Worm (Caenorhabditis elegans) whole organism, L4 larva: ENCODE measurements around the gene nhr-122.
A peak's percentile ranks its signal among the peaks of the same experiment; 100 is the strongest.

Experiments used
- F10B5.3 ChIP-seq: sonication (generic microtip); optimal IDR thresholded peaks from 2 replicates; lab custom pipeline; 2016; ENCODE audit warnings: mild to moderate bottlenecking, missing genetic modification characterization, missing compliant biosample characterization
- F44E2.7 ChIP-seq: fragments of 200-800 bp; sonication (Bioruptor generic); IDR thresholded peaks from 2 replicates; pipeline ENCODE4 v2.1.2; 2022; ENCODE audit warnings: missing genetic modification characterization, missing compliant biosample characterization
- T20F7.1 ChIP-seq: fragments of 200-800 bp; sonication (Bioruptor generic); optimal IDR thresholded peaks from 2 replicates; lab custom pipeline; 2018; ENCODE audit warnings: mild to moderate bottlenecking, missing genetic modification characterization, missing compliant biosample characterization
- Y105C5A.15 ChIP-seq: fragments of 200-800 bp; sonication (Bioruptor generic); IDR thresholded peaks from 2 replicates; pipeline ENCODE4 v1.3.6; 2022; ENCODE audit warnings: missing genetic modification characterization, missing compliant biosample characterization
- Y5F2A.4 ChIP-seq: fragments of 200-800 bp; sonication (Bioruptor generic); optimal IDR thresholded peaks from 2 replicates; lab custom pipeline; 2018; ENCODE audit warnings: mild to moderate bottlenecking, missing genetic modification characterization, missing compliant biosample characterization
- Y75B8A.6 ChIP-seq: fragments of 200-800 bp; sonication (Bioruptor generic); IDR thresholded peaks from 2 replicates; pipeline ENCODE4 v1.3.6; 2022; ENCODE audit warnings: missing genetic modification reagents, missing genetic modification characterization, missing compliant biosample characterization
- ZK337.2 ChIP-seq: fragments of 200-800 bp; sonication (Bioruptor generic); IDR thresholded peaks from 2 replicates; pipeline ENCODE4 v1.3.6; 2022; ENCODE audit warnings: missing genetic modification reagents, missing genetic modification characterization, missing compliant biosample characterization
- aha-1 ChIP-seq: fragments of 150-350 bp; peaks from one replicate; lab custom pipeline; 2014; ENCODE audit warnings: missing biosample characterization, missing genetic modification characterization
- aly-2 ChIP-seq: sonication (generic microtip); optimal IDR thresholded peaks from 2 replicates; lab custom pipeline; 2018; ENCODE audit warnings: missing biosample characterization, missing genetic modification characterization
- ama-1 ChIP-seq: fragments of 150-350 bp; optimal IDR thresholded peaks from 2 replicates; lab custom pipeline; 2014; ENCODE audit warnings: inconsistent platforms, mixed read lengths
- arid-1 ChIP-seq: fragments of 200-800 bp; sonication (Bioruptor generic); conservative IDR thresholded peaks from 2 replicates; pipeline ENCODE4 v1.3.6; 2022; ENCODE audit warnings: missing genetic modification reagents, missing genetic modification characterization, missing compliant biosample characterization
- ceh-20 ChIP-seq: fragments of 200-800 bp; sonication (Bioruptor generic); IDR thresholded peaks from 2 replicates; pipeline ENCODE4 v1.3.6; 2022; ENCODE audit warnings: missing genetic modification reagents, missing genetic modification characterization, missing compliant biosample characterization
- ceh-28 ChIP-seq: fragments of 150-350 bp; optimal IDR thresholded peaks from 2 replicates; lab custom pipeline; 2014; ENCODE audit warnings: missing biosample characterization, missing genetic modification reagents, missing genetic modification characterization
- ceh-44 ChIP-seq: fragments of 200-800 bp; sonication (Bioruptor generic); IDR thresholded peaks from 2 replicates; pipeline ENCODE4 v1.3.6; 2022; ENCODE audit warnings: missing genetic modification reagents, missing genetic modification characterization, missing compliant biosample characterization
- ceh-62 ChIP-seq: sonication (generic microtip); optimal IDR thresholded peaks from 2 replicates; lab custom pipeline; 2017; ENCODE audit warnings: missing biosample characterization, missing genetic modification characterization
- dmd-6 ChIP-seq: fragments of 200-800 bp; sonication (Bioruptor generic); IDR thresholded peaks from 2 replicates; pipeline ENCODE4 v1.3.6; 2022; ENCODE audit warnings: missing genetic modification reagents, missing genetic modification characterization, missing compliant biosample characterization
- dmd-8 ChIP-seq: fragments of 200-800 bp; sonication (Bioruptor generic); IDR thresholded peaks from 2 replicates; pipeline ENCODE4 v1.3.6; 2022; ENCODE audit warnings: missing genetic modification characterization, missing compliant biosample characterization
- dve-1 ChIP-seq: sonication (generic microtip); optimal IDR thresholded peaks from 2 replicates; lab custom pipeline; 2017; ENCODE audit warnings: antibody characterized with exemption, mild to moderate bottlenecking, missing genetic modification characterization, missing compliant biosample characterization; ENCODE audit not compliant: insufficient read depth
- egl-43 ChIP-seq: fragments of 200-800 bp; sonication (Bioruptor generic); IDR thresholded peaks from 2 replicates; pipeline ENCODE4 v1.3.6; 2022; ENCODE audit warnings: missing genetic modification reagents, missing genetic modification characterization, missing compliant biosample characterization
- fkh-10 ChIP-seq: fragments of 150-350 bp; optimal IDR thresholded peaks from 2 replicates; lab custom pipeline; 2014; ENCODE audit warnings: missing biosample characterization, missing genetic modification reagents, missing genetic modification characterization
- fos-1 ChIP-seq: fragments of 150-350 bp; optimal IDR thresholded peaks from 2 replicates; lab custom pipeline; 2014; ENCODE audit warnings: missing biosample characterization, missing genetic modification characterization
- hif-1 ChIP-seq, 2 experiments: sonication (generic microtip); optimal IDR thresholded peaks; 2 replicates each; lab custom pipeline; 2016 to 2017; ENCODE audit warnings: missing compliant biosample characterization in 2 of 2, missing genetic modification characterization in 2 of 2, missing genetic modification reagents in 2 of 2, missing genotype in 2 of 2, mild to moderate bottlenecking in 1 of 2
- hlh-11 ChIP-seq: fragments of 200-800 bp; sonication (Bioruptor generic); optimal IDR thresholded peaks from 2 replicates; lab custom pipeline; 2018; ENCODE audit warnings: mild to moderate bottlenecking, missing genetic modification characterization, missing compliant biosample characterization
- hlh-30 ChIP-seq: sonication (generic microtip); optimal IDR thresholded peaks from 2 replicates; lab custom pipeline; 2017; ENCODE audit warnings: antibody characterized with exemption, mild to moderate bottlenecking, missing genetic modification characterization, missing compliant biosample characterization; ENCODE audit not compliant: insufficient read depth
- hmg-1.1 ChIP-seq: fragments of 200-800 bp; sonication (Bioruptor generic); IDR thresholded peaks from 2 replicates; pipeline ENCODE4 v1.3.6; 2022; ENCODE audit warnings: missing genetic modification reagents, missing genetic modification characterization, missing compliant biosample characterization
- jun-1 ChIP-seq: fragments of 150-350 bp; optimal IDR thresholded peaks from 2 replicates; lab custom pipeline; 2014; ENCODE audit warnings: missing biosample characterization, missing genetic modification reagents, missing genetic modification characterization
- lin-13 ChIP-seq: fragments of 150-350 bp; optimal IDR thresholded peaks from 2 replicates; lab custom pipeline; 2014; ENCODE audit warnings: missing biosample characterization, missing genetic modification reagents, missing genetic modification characterization
- lin-39 ChIP-seq: fragments of 150-350 bp; optimal IDR thresholded peaks from 2 replicates; lab custom pipeline; 2014; ENCODE audit warnings: missing biosample characterization, missing genetic modification reagents, missing genetic modification characterization
- lsy-2 ChIP-seq, 2 experiments: fragments of 150-350 bp in 1 of 2; sonication (generic microtip) in 1 of 2; optimal IDR thresholded peaks; 2 replicates each; lab custom pipeline; 2014 to 2017; ENCODE audit warnings: missing biosample characterization in 2 of 2, missing genetic modification characterization in 2 of 2
- madf-5 ChIP-seq, 2 experiments: fragments of 200-800 bp; sonication (Bioruptor generic); IDR thresholded peaks; 2 replicates each; pipeline ENCODE4 v1.3.6; 2022; ENCODE audit warnings: missing compliant biosample characterization in 2 of 2, missing genetic modification characterization in 2 of 2
- mep-1 ChIP-seq: fragments of 150-350 bp; sonication (generic microtip); optimal IDR thresholded peaks from 3 replicates; lab custom pipeline; 2014; ENCODE audit warnings: missing biosample characterization, missing genetic modification characterization
- mes-2 ChIP-seq: sonication (generic microtip); optimal IDR thresholded peaks from 2 replicates; lab custom pipeline; 2016; ENCODE audit warnings: missing genotype, mild to moderate bottlenecking, missing genetic modification characterization, missing compliant biosample characterization; ENCODE audit not compliant: poor library complexity, severe bottlenecking
- mxl-2 ChIP-seq: fragments of 200-800 bp; sonication (Bioruptor generic); conservative IDR thresholded peaks from 2 replicates; pipeline ENCODE4 v1.3.6; 2022; ENCODE audit warnings: missing genetic modification reagents, missing genetic modification characterization, missing compliant biosample characterization
- mxl-3 ChIP-seq: fragments of 200-800 bp; sonication (Bioruptor generic); optimal IDR thresholded peaks from 2 replicates; lab custom pipeline; 2018; ENCODE audit warnings: mild to moderate bottlenecking, missing genetic modification characterization, missing compliant biosample characterization
- nhr-11 ChIP-seq: fragments of 150-350 bp; optimal IDR thresholded peaks from 2 replicates; lab custom pipeline; 2014; ENCODE audit warnings: missing biosample characterization, missing genetic modification characterization
- nhr-41 ChIP-seq: fragments of 200-800 bp; sonication (Bioruptor generic); IDR thresholded peaks from 2 replicates; pipeline ENCODE4 v1.3.6; 2022; ENCODE audit warnings: missing genetic modification reagents, missing genetic modification characterization, missing compliant biosample characterization
- nhr-77 ChIP-seq: fragments of 150-350 bp; optimal IDR thresholded peaks from 2 replicates; lab custom pipeline; 2014; ENCODE audit warnings: missing biosample characterization, missing genetic modification characterization
- php-3 ChIP-seq: fragments of 200-800 bp; sonication (Bioruptor generic); IDR thresholded peaks from 2 replicates; pipeline ENCODE4 v1.3.6; 2022; ENCODE audit warnings: missing genetic modification reagents, missing genetic modification characterization, missing compliant biosample characterization
- pqm-1 ChIP-seq: sonication (generic microtip); optimal IDR thresholded peaks from 2 replicates; lab custom pipeline; 2017; ENCODE audit warnings: missing biosample characterization, missing genetic modification characterization
- skn-1 ChIP-seq: fragments of 150-350 bp; optimal IDR thresholded peaks from 2 replicates; lab custom pipeline; 2014; ENCODE audit warnings: missing biosample characterization, missing genetic modification characterization
- spr-1 ChIP-seq: sonication (generic microtip); optimal IDR thresholded peaks from 2 replicates; lab custom pipeline; 2016; ENCODE audit warnings: mild to moderate bottlenecking, missing genetic modification characterization, missing compliant biosample characterization
- spr-3 ChIP-seq: fragments of 200-800 bp; sonication (Bioruptor generic); optimal IDR thresholded peaks from 2 replicates; lab custom pipeline; 2018; ENCODE audit warnings: mild to moderate bottlenecking, missing genetic modification characterization, missing compliant biosample characterization
- tag-97 ChIP-seq: fragments of 200-800 bp; sonication (Bioruptor generic); IDR thresholded peaks from 2 replicates; pipeline ENCODE4 v1.3.6; 2022; ENCODE audit warnings: missing genetic modification characterization, missing compliant biosample characterization
- tra-1 ChIP-seq: fragments of 200-800 bp; sonication (Bioruptor generic); IDR thresholded peaks from 2 replicates; pipeline ENCODE4 v1.3.6; 2022; ENCODE audit warnings: missing genetic modification reagents, missing genetic modification characterization, missing compliant biosample characterization
- unc-130 ChIP-seq: sonication (generic microtip); optimal IDR thresholded peaks from 2 replicates; lab custom pipeline; 2016; ENCODE audit warnings: missing genetic modification reagents, missing genetic modification characterization, missing compliant biosample characterization
- unc-62 ChIP-seq, 3 experiments: fragments of 150-350 bp in 1 of 3; sonication (generic microtip); optimal IDR thresholded peaks in 2 of 3; peaks in 1 of 3; 1 replicate in 1 of 3; 2 replicates in 2 of 3; lab custom pipeline; 2014 to 2017; ENCODE audit warnings: missing biosample characterization in 3 of 3, missing genetic modification characterization in 3 of 3, missing genetic modification reagents in 3 of 3, missing genotype in 1 of 3
- vab-7 ChIP-seq: fragments of 200-800 bp; sonication (Bioruptor generic); IDR thresholded peaks from 2 replicates; pipeline ENCODE4 v1.3.6; 2022; ENCODE audit warnings: missing genetic modification reagents, missing genetic modification characterization, missing compliant biosample characterization
- zip-11 ChIP-seq: fragments of 200-800 bp; sonication (Bioruptor generic); IDR thresholded peaks from 2 replicates; pipeline ENCODE4 v1.3.6; 2022; ENCODE audit warnings: missing genetic modification characterization, missing compliant biosample characterization
- zip-2 ChIP-seq: fragments of 150-350 bp; optimal IDR thresholded peaks from 2 replicates; lab custom pipeline; 2014; ENCODE audit warnings: missing biosample characterization, missing genetic modification characterization
- ztf-11 ChIP-seq: fragments of 150-350 bp; optimal IDR thresholded peaks from 2 replicates; lab custom pipeline; 2014; ENCODE audit warnings: missing biosample characterization, missing genetic modification characterization

nhr-122 gene

ce11 chrIV:1649794-1650193, 36.1 kb downstream of the nhr-122 start (continued):
- TF ChIP-seq unc-62 (GFP tag; optimal IDR thresholded peaks at IDR 0.05 in 1 of 2; lab: Kevin White, UChicago): peak in 1 of 2 experiments; percentile 36
- no peak for TF ChIP-seq unc-62 (tag; optimal IDR thresholded peaks at IDR 0.05; lab: Kevin White, UChicago)
- TF ChIP-seq ceh-28 (tag; lab: Kevin White, UChicago): no peak
- no peak for TF ChIP-seq vab-7
- peak; percentile 50 for TF ChIP-seq T20F7.1 (GFP tag; lab: Kevin White, UChicago)

ce11 chrIV:1655312-1655711, 41.6 kb downstream of the nhr-122 start:
- TF ChIP-seq tag-97 (no peak), Y105C5A.15 (GFP tag; lab: Robert Waterston, UW) (no peak), hmg-1.1 (0 out of 2 replicates have a peak, but pooled peaks have one; percentile 26), T20F7.1 (GFP tag; lab: Kevin White, UChicago) (peak; percentile 67), hlh-30 (tag; lab: Kevin White, UChicago) (peak; percentile 68), mes-2 (tag; lab: Kevin White, UChicago) (peak; percentile 50), mep-1 (tag; lab: Kevin White, UChicago) (peak; percentile 66), tra-1 (no peak), mxl-2 (GFP tag; lab: Robert Waterston, UW) (no peak), spr-3 (GFP tag; lab: Kevin White, UChicago) (no peak), php-3 (no peak), dmd-8 (GFP tag; lab: Robert Waterston, UW) (no peak), madf-5 (GFP tag; IDR thresholded peaks at IDR 0.05; lab: Robert Waterston, UW) (no peak), lin-39 (tag; lab: Kevin White, UChicago) (no peak), nhr-41 (no peak), hlh-11 (peak; percentile 70), lin-13 (GFP tag; lab: Kevin White, UChicago) (no peak), pqm-1 (tag; lab: Kevin White, UChicago) (no peak), unc-130 (GFP tag; lab: Kevin White, UChicago) (no peak), ceh-20 (GFP tag; lab: Robert Waterston, UW) (no peak), vab-7 (no peak), dmd-6 (GFP tag; lab: Robert Waterston, UW) (peak; percentile 73), F10B5.3 (no peak), skn-1 (no peak), ZK337.2 (GFP tag; lab: Robert Waterston, UW) (no peak), jun-1 (tag; lab: Kevin White, UChicago) (peak; percentile 3), arid-1 (GFP tag; lab: Robert Waterston, UW) (no peak), ceh-44 (GFP tag; lab: Robert Waterston, UW) (no peak), zip-11 (GFP tag; lab: Robert Waterston, UW) (no peak), ztf-11 (tag; lab: Kevin White, UChicago) (no peak), egl-43 (GFP tag; lab: Robert Waterston, UW) (no peak), fkh-10 (GFP tag; lab: Kevin White, UChicago) (no peak), mxl-3 (GFP tag; lab: Kevin White, UChicago) (peak; percentile 66), ama-1 (lab: Kevin White, UChicago) (no peak), F44E2.7 (GFP tag; lab: Robert Waterston, UW) (no peak), hif-1 (tag; optimal IDR thresholded peaks at IDR 0.05; lab: Kevin White, UChicago) (no peak), Y75B8A.6 (GFP tag; lab: Robert Waterston, UW) (no peak), ceh-62 (tag; lab: Kevin White, UChicago) (no peak), dve-1 (tag; lab: Kevin White, UChicago) (peak; percentile 65), aha-1 (tag; lab: Kevin White, UChicago) (no peak), zip-2 (no peak), fos-1 (no peak), lsy-2 (tag; optimal IDR thresholded peaks at IDR 0.05; lab: Kevin White, UChicago) (peak in 1 of 2 experiments; percentile 51), Y5F2A.4 (no peak), nhr-77 (peak; percentile 57), spr-1 (tag; lab: Kevin White, UChicago) (no peak), aly-2 (tag; lab: Kevin White, UChicago) (no peak), nhr-11 (no peak)
